Fruit fly (Drosophila melanogaster): ENCODE measurements around the gene Girdin.

DNA sequence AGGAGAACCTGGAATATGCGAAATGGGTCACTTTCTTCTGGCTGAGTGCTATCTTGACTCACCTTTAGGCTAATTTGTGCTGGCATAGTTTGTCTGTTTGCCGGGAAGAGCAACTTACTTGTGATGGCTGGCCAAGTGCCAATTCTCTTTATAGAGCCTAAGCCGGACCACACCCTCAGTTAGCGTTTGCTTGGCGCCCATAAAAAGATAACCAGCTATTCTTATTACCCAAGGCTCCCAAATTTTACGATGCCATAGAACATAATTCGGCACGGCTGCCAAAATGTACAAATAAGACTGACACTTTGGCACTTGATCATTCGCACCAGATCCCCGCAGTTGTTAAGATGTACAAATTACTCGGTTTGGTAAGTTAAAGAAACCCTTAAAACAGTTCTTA lies 10.9 kb downstream of the Girdin start, which contains the start of the genes CG42525 and CG14958:
- TF ChIP-seq kay (GFP tag; ENCODE audit: borderline replicate concordance) (no peak), CG5204 (GFP tag; optimal IDR thresholded peaks at IDR 0.05) (no peak), CG7045 (GFP tag; optimal IDR thresholded peaks at IDR 0.05) (no peak)

Data from whole organism, adult.